Worm (Caenorhabditis elegans): ENCODE data around the gene F40G9.15.
A peak's percentile ranks its signal among the peaks of the same experiment; 100 is the strongest.

Gene F40G9.15

ce11 chrIII:194160-194559, 12.0 kb downstream of the F40G9.15 start, which contains the start of gene F40G9.17:
F40G9.17 (plus strand) TSS chrIII:194460.
- TF ChIP-seq madf-3 (GFP tag; IDR thresholded peaks at IDR 0.05) (no peak), madf-6 (GFP tag; IDR thresholded peaks at IDR 0.05) (no peak), B0336.3 (GFP tag; IDR thresholded peaks at IDR 0.05) (no peak), bed-2 (GFP tag; IDR thresholded peaks at IDR 0.05) (no peak), madf-8 (GFP tag; conservative IDR thresholded peaks at IDR 0.05) (no peak), ztf-22 (GFP tag; optimal IDR thresholded peaks at IDR 0.05) (no peak), hrde-1 (tag; optimal IDR thresholded peaks at IDR 0.05; ENCODE audit: borderline replicate concordance) (no peak), B0019.2 (GFP tag; conservative IDR thresholded peaks at IDR 0.05) (no peak), die-1 (tag; optimal IDR thresholded peaks at IDR 0.05) (no peak), gei-17 (GFP tag; optimal IDR thresholded peaks at IDR 0.05) (no peak), ceh-58 (GFP tag; IDR thresholded peaks at IDR 0.05) (no peak), cebp-1 (GFP tag; IDR thresholded peaks at IDR 0.05) (no peak), cebp-1 (tag; optimal IDR thresholded peaks at IDR 0.05) (no peak), rpc-1 (optimal IDR thresholded peaks at IDR 0.05) (no peak), rpc-1 (tag; optimal IDR thresholded peaks at IDR 0.05) (no peak)

ce11 chrIII:203953-204352, 21.8 kb downstream of the F40G9.15 start:
- TF ChIP-seq Y67H2A.10 (GFP tag; conservative IDR thresholded peaks at IDR 0.05) (no peak), F33H1.4 (GFP tag; IDR thresholded peaks at IDR 0.05) (no peak), aptf-3 (GFP tag; IDR thresholded peaks at IDR 0.05) (no peak), madf-6 (GFP tag; IDR thresholded peaks at IDR 0.05) (0 out of 2 replicates have a peak, but pooled peaks have one; percentile 10)

- TF ChIP-seq F57A8.1 (GFP tag; optimal IDR thresholded peaks at IDR 0.05) (no peak), nfyb-1 (GFP tag; IDR thresholded peaks at IDR 0.05) (no peak), aptf-2 (GFP tag; conservative IDR thresholded peaks at IDR 0.05) (no peak)
These were observed 24.8 kb downstream of the F40G9.15 start, which contains the start of gene W10C4.1 for ce11 chrIII:207023-207422. W10C4.1 (minus strand) TSS chrIII:207123.

ce11 chrIII:208793-209694, 26.9 kb downstream of the F40G9.15 start:
- TF ChIP-seq C06A6.2 (GFP tag; conservative IDR thresholded peaks at IDR 0.05) (no peak), sea-2 (GFP tag; IDR thresholded peaks at IDR 0.05) (no peak), ztf-22 (GFP tag; optimal IDR thresholded peaks at IDR 0.05) (no peak), mes-4 (tag; optimal IDR thresholded peaks at IDR 0.05) (no peak), B0035.1 (tag; optimal IDR thresholded peaks at IDR 0.05) (no peak)

- TF ChIP-seq B0035.1 (tag; optimal IDR thresholded peaks at IDR 0.05) (no peak), F55B11.4 (tag; optimal IDR thresholded peaks at IDR 0.05; ENCODE audit: borderline replicate concordance, insufficient read depth) (no peak), lsy-27 (tag; optimal IDR thresholded peaks at IDR 0.05; ENCODE audit: borderline replicate concordance, insufficient read depth) (no peak), snpc-1.3 (tag; optimal IDR thresholded peaks at IDR 0.05; ENCODE audit: insufficient read depth) (no peak), lag-1 (GFP tag; IDR thresholded peaks at IDR 0.05) (no peak), Y95B8A.8 (GFP tag; IDR thresholded peaks at IDR 0.05) (no peak), somi-1 (GFP tag; optimal IDR thresholded peaks at IDR 0.05) (no peak), ama-1 (optimal IDR thresholded peaks at IDR 0.05) (no peak), ama-1 (GFP tag; optimal IDR thresholded peaks at IDR 0.05) (no peak), dpl-1 (GFP tag; optimal IDR thresholded peaks at IDR 0.05) (no peak), tbx-9 (tag; optimal IDR thresholded peaks at IDR 0.05; ENCODE audit: borderline replicate concordance) (no peak)
These were observed 27.5 kb downstream of the F40G9.15 start, which contains the start of gene klp-20 for ce11 chrIII:209695-210091. klp-20 (plus strand) TSS chrIII:209992.

Measured in whole organism, young adult.